Worm (Caenorhabditis elegans) whole organism, L2 larva: ENCODE data around the gene msp-38.

Experiments used
- C34F6.9 ChIP-seq: fragments of 150-350 bp; optimal IDR thresholded peaks from 2 replicates; lab custom pipeline; 2014; ENCODE audit warnings: missing biosample characterization, missing genetic modification characterization
- R02D3.7 ChIP-seq: fragments of 150-350 bp; optimal IDR thresholded peaks from 2 replicates; lab custom pipeline; 2014; ENCODE audit warnings: missing biosample characterization, missing genetic modification characterization
- ZK546.5 ChIP-seq: sonication (generic microtip); optimal IDR thresholded peaks from 2 replicates; lab custom pipeline; 2017; ENCODE audit warnings: missing biosample characterization, missing genetic modification characterization
- alr-1 ChIP-seq: fragments of 150-350 bp; optimal IDR thresholded peaks from 2 replicates; lab custom pipeline; 2014; ENCODE audit warnings: missing biosample characterization, missing genetic modification characterization
- ama-1 ChIP-seq: fragments of 150-350 bp; optimal IDR thresholded peaks from 2 replicates; lab custom pipeline; 2018; ENCODE audit warnings: inconsistent platforms
- ceh-82 ChIP-seq: fragments of 150-350 bp; optimal IDR thresholded peaks from 2 replicates; lab custom pipeline; 2014; ENCODE audit warnings: missing biosample characterization, missing genetic modification characterization
- crh-2 ChIP-seq: sonication (generic microtip); optimal IDR thresholded peaks from 2 replicates; lab custom pipeline; 2017; ENCODE audit warnings: missing biosample characterization, missing genetic modification characterization
- dmd-4 ChIP-seq: sonication (generic microtip); optimal IDR thresholded peaks from 2 replicates; lab custom pipeline; 2017; ENCODE audit warnings: missing biosample characterization, missing genetic modification characterization
- egl-27 ChIP-seq: sonication (generic microtip); optimal IDR thresholded peaks from 3 replicates; lab custom pipeline; 2017; ENCODE audit warnings: missing biosample characterization, missing genetic modification reagents, missing genetic modification characterization
- elt-1 ChIP-seq: fragments of 150-350 bp; optimal IDR thresholded peaks from 2 replicates; lab custom pipeline; 2014; ENCODE audit warnings: missing biosample characterization, missing genetic modification characterization
- elt-3 ChIP-seq: sonication (generic microtip); optimal IDR thresholded peaks from 2 replicates; lab custom pipeline; 2017; ENCODE audit warnings: missing biosample characterization, missing genetic modification characterization
- fos-1 ChIP-seq: fragments of 150-350 bp; optimal IDR thresholded peaks from 2 replicates; lab custom pipeline; 2014; ENCODE audit warnings: missing biosample characterization, missing genetic modification characterization
- gmeb-1 ChIP-seq: fragments of 150-350 bp; optimal IDR thresholded peaks from 2 replicates; lab custom pipeline; 2014; ENCODE audit warnings: missing biosample characterization, missing genetic modification characterization
- lin-11 ChIP-seq: fragments of 150-350 bp; sonication (generic microtip); optimal IDR thresholded peaks from 2 replicates; lab custom pipeline; 2014; ENCODE audit warnings: missing biosample characterization, missing genetic modification characterization, inconsistent platforms, mixed read lengths
- lin-13 ChIP-seq: fragments of 150-350 bp; optimal IDR thresholded peaks from 2 replicates; lab custom pipeline; 2014; ENCODE audit warnings: missing biosample characterization, missing genetic modification reagents, missing genetic modification characterization
- lin-39 ChIP-seq: fragments of 150-350 bp; optimal IDR thresholded peaks from 2 replicates; lab custom pipeline; 2014; ENCODE audit warnings: missing biosample characterization, missing genetic modification reagents, missing genetic modification characterization
- lsy-2 ChIP-seq, 2 experiments: fragments of 150-350 bp in 1 of 2; sonication (generic microtip) in 1 of 2; optimal IDR thresholded peaks; 2 replicates each; lab custom pipeline; 2014 to 2017; ENCODE audit warnings: missing biosample characterization in 2 of 2, missing genetic modification characterization in 2 of 2
- mab-5 ChIP-seq: fragments of 150-350 bp; optimal IDR thresholded peaks from 2 replicates; lab custom pipeline; 2014; ENCODE audit warnings: missing biosample characterization, missing genetic modification characterization
- mbf-1 ChIP-seq: sonication (generic microtip); optimal IDR thresholded peaks from 2 replicates; lab custom pipeline; 2017; ENCODE audit warnings: missing biosample characterization, missing genetic modification characterization
- nhr-129 ChIP-seq: fragments of 150-350 bp; optimal IDR thresholded peaks from 2 replicates; lab custom pipeline; 2014; ENCODE audit warnings: missing biosample characterization, missing genetic modification characterization
- nhr-21 ChIP-seq: fragments of 150-350 bp; optimal IDR thresholded peaks from 2 replicates; lab custom pipeline; 2014; ENCODE audit warnings: missing biosample characterization, missing genetic modification characterization
- nhr-23 ChIP-seq: fragments of 150-350 bp; optimal IDR thresholded peaks from 2 replicates; lab custom pipeline; 2014; ENCODE audit warnings: missing biosample characterization, missing genetic modification reagents, missing genetic modification characterization
- nhr-237 ChIP-seq: fragments of 150-350 bp; optimal IDR thresholded peaks from 2 replicates; lab custom pipeline; 2014; ENCODE audit warnings: missing biosample characterization, missing genetic modification characterization
- nhr-25 ChIP-seq: fragments of 150-350 bp; sonication (generic microtip); optimal IDR thresholded peaks from 3 replicates; lab custom pipeline; 2014; ENCODE audit warnings: missing biosample characterization, missing genetic modification characterization
- nhr-77 ChIP-seq: fragments of 150-350 bp; optimal IDR thresholded peaks from 2 replicates; lab custom pipeline; 2014; ENCODE audit warnings: missing biosample characterization, missing genetic modification characterization
- peb-1 ChIP-seq: fragments of 150-350 bp; optimal IDR thresholded peaks from 2 replicates; lab custom pipeline; 2014; ENCODE audit warnings: missing biosample characterization, missing genetic modification characterization
- sem-4 ChIP-seq: fragments of 150-350 bp; optimal IDR thresholded peaks from 2 replicates; lab custom pipeline; 2014; ENCODE audit warnings: missing biosample characterization, missing genetic modification reagents, missing genetic modification characterization
- skn-1 ChIP-seq: sonication (generic microtip); optimal IDR thresholded peaks from 2 replicates; lab custom pipeline; 2017; ENCODE audit warnings: missing biosample characterization, missing genetic modification characterization
- sma-3 ChIP-seq: sonication (generic microtip); optimal IDR thresholded peaks from 2 replicates; lab custom pipeline; 2016; ENCODE audit warnings: missing genetic modification reagents, missing genetic modification characterization, missing compliant biosample characterization
- sma-9 ChIP-seq, 2 experiments: fragments of 150-350 bp in 1 of 2; sonication (generic microtip) in 1 of 2; optimal IDR thresholded peaks; 2 replicates each; lab custom pipeline; 2014 to 2016; ENCODE audit warnings: missing genetic modification characterization in 2 of 2, mild to moderate bottlenecking in 1 of 2, missing biosample characterization in 1 of 2, missing compliant biosample characterization in 1 of 2, missing genetic modification reagents in 1 of 2, moderate library complexity in 1 of 2
- snpc-4 ChIP-seq: fragments of 150-350 bp; optimal IDR thresholded peaks from 2 replicates; lab custom pipeline; 2014; ENCODE audit warnings: missing biosample characterization, missing genetic modification characterization
- unc-39 ChIP-seq: fragments of 150-350 bp; optimal IDR thresholded peaks from 2 replicates; lab custom pipeline; 2014; ENCODE audit warnings: missing biosample characterization, missing genetic modification characterization
- unc-55 ChIP-seq: fragments of 150-350 bp; sonication (generic microtip); optimal IDR thresholded peaks from 3 replicates; lab custom pipeline; 2014; ENCODE audit warnings: missing biosample characterization, missing genetic modification reagents, missing genetic modification characterization
- unc-62 ChIP-seq: fragments of 150-350 bp; optimal IDR thresholded peaks from 2 replicates; lab custom pipeline; 2014; ENCODE audit warnings: missing biosample characterization, missing genetic modification reagents, missing genetic modification characterization
- zag-1 ChIP-seq: fragments of 150-350 bp; optimal IDR thresholded peaks from 2 replicates; lab custom pipeline; 2014; ENCODE audit warnings: missing biosample characterization, missing genetic modification characterization
- ztf-11 ChIP-seq: sonication (generic microtip); optimal IDR thresholded peaks from 2 replicates; lab custom pipeline; 2017; ENCODE audit warnings: missing biosample characterization, missing genetic modification characterization

Gene msp-38

ce11 chrIV:10128446-10128845, 15.1 kb downstream of the msp-38 start:
- TF ChIP-seq unc-55 (no peak), ama-1 (no peak), dmd-4 (tag; lab: Kevin White, UChicago) (no peak), sem-4 (tag; lab: Kevin White, UChicago) (no peak), lin-11 (tag; lab: Kevin White, UChicago) (no peak), mbf-1 (tag; lab: Kevin White, UChicago) (no peak), lin-13 (GFP tag; lab: Kevin White, UChicago) (no peak), peb-1 (tag; lab: Kevin White, UChicago) (no peak), crh-2 (tag; lab: Kevin White, UChicago) (no peak), nhr-237 (tag; lab: Kevin White, UChicago) (no peak), skn-1 (tag; lab: Kevin White, UChicago) (no peak), alr-1 (no peak), lsy-2 (tag; optimal IDR thresholded peaks at IDR 0.05; lab: Kevin White, UChicago) (no peak), ztf-11 (tag; lab: Kevin White, UChicago) (no peak), ceh-82 (tag; lab: Kevin White, UChicago) (no peak), sma-3 (GFP tag; lab: Kevin White, UChicago) (no peak), egl-27 (tag; lab: Kevin White, UChicago) (no peak), zag-1 (no peak), nhr-129 (no peak), elt-3 (tag; lab: Kevin White, UChicago) (no peak)

- TF ChIP-seq sma-9 (GFP tag; optimal IDR thresholded peaks at IDR 0.05; lab: Kevin White, UChicago) = no peak
- no peak for TF ChIP-seq sma-9 (tag; optimal IDR thresholded peaks at IDR 0.05; lab: Kevin White, UChicago)
- TF ChIP-seq ZK546.5 (tag; lab: Kevin White, UChicago) = no peak
- TF ChIP-seq egl-27 (tag; lab: Kevin White, UChicago) = no peak
- no peak for TF ChIP-seq gmeb-1 (tag; lab: Kevin White, UChicago)
- TF ChIP-seq nhr-25 (tag; lab: Kevin White, UChicago) = no peak
- TF ChIP-seq mbf-1 (tag; lab: Kevin White, UChicago) = no peak
- no peak for TF ChIP-seq lsy-2 (tag; optimal IDR thresholded peaks at IDR 0.05; lab: Kevin White, UChicago)
- TF ChIP-seq unc-62 = no peak
- TF ChIP-seq lin-11 (tag; lab: Kevin White, UChicago) = no peak
- no peak for TF ChIP-seq R02D3.7 (tag; lab: Kevin White, UChicago)
- no peak for TF ChIP-seq elt-1 (tag; lab: Kevin White, UChicago)
- no peak for TF ChIP-seq C34F6.9 (tag; lab: Kevin White, UChicago)
- TF ChIP-seq lin-39 (tag; lab: Kevin White, UChicago) = no peak
- no peak for TF ChIP-seq mab-5
- TF ChIP-seq elt-3 (tag; lab: Kevin White, UChicago) = no peak
- TF ChIP-seq ztf-11 (tag; lab: Kevin White, UChicago) = no peak
- TF ChIP-seq crh-2 (tag; lab: Kevin White, UChicago) = no peak
- TF ChIP-seq nhr-77 = no peak
- TF ChIP-seq ceh-82 (tag; lab: Kevin White, UChicago) = no peak
- no peak for TF ChIP-seq fos-1 (tag; lab: Kevin White, UChicago)
These were observed 17.0 kb downstream of the msp-38 start, which contains the start of gene ctf-18 for ce11 chrIV:10126544-10126943. TSS of gene ctf-18 (minus strand) at chrIV:10126644.

ce11 chrIV:10122205-10122604, 21.3 kb downstream of the msp-38 start, which contains the start of gene irld-21:
TSS of gene irld-21 (minus strand) at chrIV:10122305.
- TF ChIP-seq gmeb-1 (tag; lab: Kevin White, UChicago) (no peak), egl-27 (tag; lab: Kevin White, UChicago) (no peak), sma-3 (GFP tag; lab: Kevin White, UChicago) (no peak), mab-5 (no peak), dmd-4 (tag; lab: Kevin White, UChicago) (no peak), sma-9 (GFP tag; optimal IDR thresholded peaks at IDR 0.05; lab: Kevin White, UChicago) (no peak), sma-9 (tag; optimal IDR thresholded peaks at IDR 0.05; lab: Kevin White, UChicago) (no peak), elt-3 (tag; lab: Kevin White, UChicago) (no peak), nhr-21 (tag; lab: Kevin White, UChicago) (no peak), ceh-82 (tag; lab: Kevin White, UChicago) (no peak), nhr-129 (no peak), R02D3.7 (tag; lab: Kevin White, UChicago) (no peak)

DNA sequence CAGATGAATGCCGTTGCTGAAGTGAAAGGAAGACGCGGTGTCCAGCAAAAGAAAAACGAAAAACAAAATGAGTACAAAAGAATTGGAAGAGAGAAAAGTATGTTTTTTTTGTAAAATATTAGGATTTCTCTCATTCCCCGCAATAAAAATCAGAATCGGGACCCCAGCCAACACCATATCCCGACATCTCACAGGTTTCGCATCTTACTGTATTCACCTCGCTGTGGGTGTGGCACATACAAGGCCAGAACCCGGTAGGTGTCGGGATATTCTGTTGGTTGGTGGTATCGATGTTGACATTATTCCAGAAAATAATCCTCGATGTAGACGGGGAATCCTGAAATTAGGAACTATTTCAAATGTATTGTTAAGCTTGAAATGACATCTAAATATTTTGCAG, 26.8 kb downstream of the msp-38 start:
- TF ChIP-seq nhr-23 (tag; lab: Kevin White, UChicago) (no peak), unc-39 (tag; lab: Kevin White, UChicago) (no peak), lsy-2 (tag; optimal IDR thresholded peaks at IDR 0.05; lab: Kevin White, UChicago) (no peak), snpc-4 (tag; lab: Kevin White, UChicago) (no peak), nhr-21 (tag; lab: Kevin White, UChicago) (no peak)
